Fruit fly (Drosophila melanogaster): ENCODE data around the gene CG16721.
A peak's percentile ranks its signal among the peaks of the same experiment; 100 is the strongest.

The CG16721 gene

dm6 chrX:5923124-5923523 is 43.5 kb downstream of the CG16721 start (continued):
- no peak for TF ChIP-seq CG7357 (GFP tag; IDR thresholded peaks at IDR 0.05)
- TF ChIP-seq Xbp1 (GFP tag; optimal IDR thresholded peaks at IDR 0.05) = peak; percentile 35
- TF ChIP-seq ERR (GFP tag; optimal IDR thresholded peaks at IDR 0.05) = no peak
- 0 out of 2 replicates have a peak, but pooled peaks have one; percentile 10 for TF ChIP-seq CG10959 (GFP tag; IDR thresholded peaks at IDR 0.05)
- TF ChIP-seq CG5245 (GFP tag; optimal IDR thresholded peaks at IDR 0.05) = no peak
- TF ChIP-seq Dip3 (GFP tag; optimal IDR thresholded peaks at IDR 0.05) = peak; percentile 13
- TF ChIP-seq CG9932 (GFP tag; IDR thresholded peaks at IDR 0.05) = peak; percentile 24; the same call in 1 of the 2 replicates
- peak; percentile 44 for TF ChIP-seq lmd (GFP tag; IDR thresholded peaks at IDR 0.05)
- no peak for TF ChIP-seq CG8290 (GFP tag; optimal IDR thresholded peaks at IDR 0.05)
- peak in 1 of 2 experiments; percentile 29 for TF ChIP-seq CG8290 (tag; optimal IDR thresholded peaks at IDR 0.05)
- TF ChIP-seq CG7745 (tag; optimal IDR thresholded peaks at IDR 0.05) = no peak
- TF ChIP-seq CG11456 (GFP tag; IDR thresholded peaks at IDR 0.05) = 0 out of 3 replicates have a peak, but pooled peaks have one; percentile 43
- TF ChIP-seq CG7963 (GFP tag; IDR thresholded peaks at IDR 0.05; ENCODE audit: partially characterized antibody) = 0 out of 3 replicates have a peak, but pooled peaks have one; percentile 30
- TF ChIP-seq Sox102F (GFP tag; optimal IDR thresholded peaks at IDR 0.05) = peak; percentile 37
- TF ChIP-seq CG15479 (GFP tag; optimal IDR thresholded peaks at IDR 0.05) = no peak
- no peak for TF ChIP-seq kni (GFP tag; optimal IDR thresholded peaks at IDR 0.05)
- peak; percentile 2 for TF ChIP-seq CG12391 (tag; optimal IDR thresholded peaks at IDR 0.05)
- TF ChIP-seq Side (GFP tag; optimal IDR thresholded peaks at IDR 0.05) = no peak
- TF ChIP-seq Gsc (GFP tag; IDR thresholded peaks at IDR 0.05) = no peak
- peak; percentile 37 for TF ChIP-seq CG2120 (GFP tag; optimal IDR thresholded peaks at IDR 0.05)
- no peak for TF ChIP-seq Asciz (GFP tag; optimal IDR thresholded peaks at IDR 0.05)
- TF ChIP-seq CG4424 (GFP tag; optimal IDR thresholded peaks at IDR 0.05) = peak; percentile 17
- TF ChIP-seq stc (GFP tag; IDR thresholded peaks at IDR 0.05) = no peak
- peak; percentile 10 for TF ChIP-seq jumu (GFP tag; optimal IDR thresholded peaks at IDR 0.05)
- peak; percentile 47 for TF ChIP-seq dmrt99B (tag; optimal IDR thresholded peaks at IDR 0.05)
- no peak for TF ChIP-seq cg (GFP tag; optimal IDR thresholded peaks at IDR 0.05)
- no peak for TF ChIP-seq crp (GFP tag; optimal IDR thresholded peaks at IDR 0.05)
- no peak for TF ChIP-seq CG11560 (tag; IDR thresholded peaks at IDR 0.05)
- peak; percentile 3 for TF ChIP-seq phol (tag; optimal IDR thresholded peaks at IDR 0.05)
- TF ChIP-seq otp (GFP tag; IDR thresholded peaks at IDR 0.05) = 0 out of 3 replicates have a peak, but pooled peaks have one; percentile 37
- no peak for TF ChIP-seq CG31388 (GFP tag; optimal IDR thresholded peaks at IDR 0.05)
- no peak for TF ChIP-seq H15 (GFP tag; IDR thresholded peaks at IDR 0.05)
- peak; percentile 54; the same call in 1 of the 2 replicates for TF ChIP-seq Atf6 (GFP tag; IDR thresholded peaks at IDR 0.05)
- peak; percentile 27 for TF ChIP-seq lab (GFP tag; optimal IDR thresholded peaks at IDR 0.05)
- no peak for TF ChIP-seq br (optimal IDR thresholded peaks at IDR 0.05)
- peak in 1 of 2 experiments; percentile 1 for TF ChIP-seq chif (GFP tag; optimal IDR thresholded peaks at IDR 0.05)
- TF ChIP-seq slbo (GFP tag; IDR thresholded peaks at IDR 0.05) = peak; percentile 55
- no peak for TF ChIP-seq CG3163 (GFP tag; optimal IDR thresholded peaks at IDR 0.05)
- no peak for TF ChIP-seq tup (GFP tag; optimal IDR thresholded peaks at IDR 0.05)
- peak; percentile 8 for TF ChIP-seq Fer3 (tag; optimal IDR thresholded peaks at IDR 0.05)
- peak; percentile 42 for TF ChIP-seq Antp (GFP tag; optimal IDR thresholded peaks at IDR 0.05)
- no peak for TF ChIP-seq stwl (tag; optimal IDR thresholded peaks at IDR 0.05)
- TF ChIP-seq CG31441 (GFP tag; IDR thresholded peaks at IDR 0.05) = 0 out of 2 replicates have a peak, but pooled peaks have one; percentile 28
- peak; percentile 38; the same call in 2 of the 3 replicates for TF ChIP-seq tgo (GFP tag; IDR thresholded peaks at IDR 0.05)
- peak; percentile 66; the same call in 1 of the 3 replicates for TF ChIP-seq HLH4C (GFP tag; IDR thresholded peaks at IDR 0.05; ENCODE audit: partially characterized antibody)
- no peak for TF ChIP-seq sd (tag; optimal IDR thresholded peaks at IDR 0.05)
- TF ChIP-seq CG18262 (tag; optimal IDR thresholded peaks at IDR 0.05) = peak; percentile 16
- TF ChIP-seq CG18011 (GFP tag; optimal IDR thresholded peaks at IDR 0.05) = no peak
- peak; percentile 13 for TF ChIP-seq PHDP (tag; optimal IDR thresholded peaks at IDR 0.05)
- no peak for TF ChIP-seq zf30C (GFP tag; optimal IDR thresholded peaks at IDR 0.05)
- TF ChIP-seq CG16813 (GFP tag; IDR thresholded peaks at IDR 0.05; ENCODE audit: partially characterized antibody) = peak; percentile 33; the same call in 1 of the 3 replicates
